Worm (Caenorhabditis elegans) whole organism, late embryonic: Measurements from ENCODE around the gene acd-3.

ENCODE experiments used
- C38D4.7 ChIP-seq: fragments of 200-800 bp; sonication (Bioruptor generic); optimal IDR thresholded peaks from 2 replicates; lab custom pipeline; 2018; ENCODE audit warnings: mild to moderate bottlenecking, missing genetic modification characterization, moderate library complexity, missing compliant biosample characterization
- F13H6.1 ChIP-seq: sonication (generic microtip); optimal IDR thresholded peaks from 2 replicates; lab custom pipeline; 2016; ENCODE audit warnings: missing genetic modification characterization, missing compliant biosample characterization
- K02D7.2 ChIP-seq: sonication (generic microtip); optimal IDR thresholded peaks from 2 replicates; lab custom pipeline; 2017; ENCODE audit warnings: mild to moderate bottlenecking, missing genetic modification characterization, missing compliant biosample characterization
- K09A11.1 ChIP-seq: sonication (generic microtip); optimal IDR thresholded peaks from 2 replicates; lab custom pipeline; 2017; ENCODE audit warnings: antibody characterized with exemption, mild to moderate bottlenecking, missing genetic modification characterization, missing compliant biosample characterization; ENCODE audit not compliant: insufficient read depth
- T23F11.4 ChIP-seq: fragments of 200-800 bp; sonication (Bioruptor generic); optimal IDR thresholded peaks from 2 replicates; lab custom pipeline; 2018; ENCODE audit warnings: mild to moderate bottlenecking, missing genetic modification characterization, missing compliant biosample characterization
- Y22D7AL.16 ChIP-seq: sonication (generic microtip); optimal IDR thresholded peaks from 2 replicates; lab custom pipeline; 2016; ENCODE audit warnings: missing genetic modification characterization, missing compliant biosample characterization
- ceh-18 ChIP-seq: sonication (generic microtip); optimal IDR thresholded peaks from 2 replicates; lab custom pipeline; 2016; ENCODE audit warnings: missing genetic modification characterization, missing compliant biosample characterization
- ceh-2 ChIP-seq: sonication (generic microtip); optimal IDR thresholded peaks from 2 replicates; lab custom pipeline; 2016; ENCODE audit warnings: missing genotype, missing genetic modification characterization, missing compliant biosample characterization
- ceh-30 ChIP-seq: fragments of 150-350 bp; optimal IDR thresholded peaks from 2 replicates; lab custom pipeline; 2014; ENCODE audit warnings: missing biosample characterization, missing genetic modification characterization
- ceh-34 ChIP-seq: sonication (generic microtip); optimal IDR thresholded peaks from 2 replicates; lab custom pipeline; 2016; ENCODE audit warnings: mild to moderate bottlenecking, missing genetic modification characterization, missing compliant biosample characterization
- ceh-48 ChIP-seq: sonication (generic microtip); optimal IDR thresholded peaks from 2 replicates; lab custom pipeline; 2016; ENCODE audit warnings: missing genetic modification characterization, inconsistent platforms, missing compliant biosample characterization
- ceh-6 ChIP-seq: fragments of 200-800 bp; sonication (Bioruptor generic); optimal IDR thresholded peaks from 2 replicates; lab custom pipeline; 2018; ENCODE audit warnings: mild to moderate bottlenecking, missing genetic modification characterization, missing compliant biosample characterization
- ceh-9 ChIP-seq: sonication (generic microtip); optimal IDR thresholded peaks from 2 replicates; lab custom pipeline; 2016; ENCODE audit warnings: mild to moderate bottlenecking, missing genetic modification characterization, inconsistent platforms, missing compliant biosample characterization
- che-1 ChIP-seq: sonication (generic microtip); optimal IDR thresholded peaks from 2 replicates; lab custom pipeline; 2016; ENCODE audit warnings: mild to moderate bottlenecking, missing genetic modification characterization, missing compliant biosample characterization
- dmd-4 ChIP-seq: sonication (generic microtip); optimal IDR thresholded peaks from 2 replicates; lab custom pipeline; 2016; ENCODE audit warnings: borderline replicate concordance, missing genetic modification characterization, missing compliant biosample characterization
- dve-1 ChIP-seq: sonication (generic microtip); optimal IDR thresholded peaks from 2 replicates; lab custom pipeline; 2017; ENCODE audit warnings: antibody characterized with exemption, mild to moderate bottlenecking, missing genetic modification characterization, missing compliant biosample characterization
- ets-4 ChIP-seq: sonication (generic microtip); optimal IDR thresholded peaks from 2 replicates; lab custom pipeline; 2016; ENCODE audit warnings: missing genetic modification characterization, missing compliant biosample characterization
- eyg-1 ChIP-seq: sonication (generic microtip); optimal IDR thresholded peaks from 2 replicates; lab custom pipeline; 2016; ENCODE audit warnings: missing genotype, missing genetic modification characterization, missing compliant biosample characterization
- fkh-6 ChIP-seq: sonication (generic microtip); optimal IDR thresholded peaks from 2 replicates; lab custom pipeline; 2016; ENCODE audit warnings: missing genetic modification characterization, missing compliant biosample characterization
- gmeb-2 ChIP-seq: sonication (generic microtip); optimal IDR thresholded peaks from 2 replicates; lab custom pipeline; 2016; ENCODE audit warnings: missing genetic modification characterization, inconsistent platforms, missing compliant biosample characterization
- hlh-13 ChIP-seq: fragments of 200-800 bp; sonication (Bioruptor generic); optimal IDR thresholded peaks from 2 replicates; lab custom pipeline; 2018; ENCODE audit warnings: mild to moderate bottlenecking, missing genetic modification characterization, missing compliant biosample characterization
- hlh-15 ChIP-seq: sonication (generic microtip); optimal IDR thresholded peaks from 2 replicates; lab custom pipeline; 2016; ENCODE audit warnings: missing genetic modification characterization, missing compliant biosample characterization
- hlh-30 ChIP-seq: sonication (generic microtip); optimal IDR thresholded peaks from 2 replicates; lab custom pipeline; 2017; ENCODE audit warnings: antibody characterized with exemption, missing genetic modification characterization, missing compliant biosample characterization; ENCODE audit not compliant: insufficient read depth
- hlh-8 ChIP-seq: sonication (generic microtip); optimal IDR thresholded peaks from 2 replicates; lab custom pipeline; 2016; ENCODE audit warnings: missing genotype, missing genetic modification characterization, missing compliant biosample characterization
- lim-6 ChIP-seq: sonication (generic microtip); optimal IDR thresholded peaks from 2 replicates; lab custom pipeline; 2016; ENCODE audit warnings: missing genetic modification characterization, missing compliant biosample characterization
- nfya-1 ChIP-seq: sonication (generic microtip); optimal IDR thresholded peaks from 2 replicates; lab custom pipeline; 2017; ENCODE audit warnings: missing genetic modification characterization, mild to moderate bottlenecking, missing compliant biosample characterization, antibody characterized with exemption, moderate library complexity
- nhr-232 ChIP-seq: sonication (generic microtip); optimal IDR thresholded peaks from 2 replicates; lab custom pipeline; 2016; ENCODE audit warnings: missing genetic modification characterization, missing compliant biosample characterization
- pag-3 ChIP-seq: sonication (generic microtip); optimal IDR thresholded peaks from 2 replicates; lab custom pipeline; 2016; ENCODE audit warnings: missing compliant biosample characterization, missing genetic modification characterization, borderline replicate concordance
- pat-9 ChIP-seq: fragments of 200-800 bp; sonication (Bioruptor generic); optimal IDR thresholded peaks from 2 replicates; lab custom pipeline; 2018; ENCODE audit warnings: mild to moderate bottlenecking, missing genetic modification characterization, moderate library complexity, missing compliant biosample characterization
- pax-1 ChIP-seq: fragments of 150-350 bp; optimal IDR thresholded peaks from 2 replicates; lab custom pipeline; 2014; ENCODE audit warnings: missing biosample characterization, missing genetic modification characterization
- pha-2 ChIP-seq: sonication (generic microtip); optimal IDR thresholded peaks from 2 replicates; lab custom pipeline; 2017; ENCODE audit warnings: mild to moderate bottlenecking, missing genetic modification characterization, missing compliant biosample characterization
- pros-1 ChIP-seq: fragments of 150-350 bp; optimal IDR thresholded peaks from 2 replicates; lab custom pipeline; 2014; ENCODE audit warnings: missing biosample characterization, missing genetic modification reagents, missing genetic modification characterization
- rnt-1 ChIP-seq: sonication (generic microtip); optimal IDR thresholded peaks from 2 replicates; lab custom pipeline; 2016; ENCODE audit warnings: missing genetic modification characterization, missing compliant biosample characterization
- sox-2 ChIP-seq: fragments of 200-800 bp; sonication (Bioruptor generic); IDR thresholded peaks from 2 replicates; pipeline ENCODE4 v1.3.6; 2022; ENCODE audit warnings: missing genetic modification reagents, missing genetic modification characterization, missing compliant biosample characterization
- sox-4 ChIP-seq: sonication (generic microtip); optimal IDR thresholded peaks from 2 replicates; lab custom pipeline; 2017; ENCODE audit warnings: mild to moderate bottlenecking, missing genetic modification characterization, inconsistent platforms, missing compliant biosample characterization
- syd-9 ChIP-seq: sonication (generic microtip); optimal IDR thresholded peaks from 2 replicates; lab custom pipeline; 2016; ENCODE audit warnings: mild to moderate bottlenecking, missing genetic modification characterization, moderate library complexity, missing compliant biosample characterization
- unc-3 ChIP-seq, 2 experiments: fragments of 200-800 bp in 1 of 2; sonication (Bioruptor generic) in 1 of 2; sonication (generic microtip) in 1 of 2; conservative IDR thresholded peaks in 1 of 2; optimal IDR thresholded peaks in 1 of 2; 2 replicates each; pipeline versions ENCODE4 v1.3.6 to Lab custom; 2016 to 2022; ENCODE audit warnings: missing compliant biosample characterization in 2 of 2, missing genetic modification characterization in 2 of 2, missing genetic modification reagents in 1 of 2
- unc-55 ChIP-seq: sonication (generic microtip); optimal IDR thresholded peaks from 2 replicates; lab custom pipeline; 2017; ENCODE audit warnings: missing biosample characterization, missing genetic modification reagents, missing genetic modification characterization
- unc-86 ChIP-seq: sonication (generic microtip); optimal IDR thresholded peaks from 2 replicates; lab custom pipeline; 2016; ENCODE audit warnings: missing genetic modification characterization, missing compliant biosample characterization
- zip-5 ChIP-seq: sonication (generic microtip); optimal IDR thresholded peaks from 2 replicates; lab custom pipeline; 2016; ENCODE audit warnings: missing genetic modification characterization, missing compliant biosample characterization
- ztf-16 ChIP-seq: sonication (generic microtip); optimal IDR thresholded peaks from 2 replicates; lab custom pipeline; 2017; ENCODE audit warnings: missing genetic modification characterization, missing compliant biosample characterization

The acd-3 gene

DNA sequence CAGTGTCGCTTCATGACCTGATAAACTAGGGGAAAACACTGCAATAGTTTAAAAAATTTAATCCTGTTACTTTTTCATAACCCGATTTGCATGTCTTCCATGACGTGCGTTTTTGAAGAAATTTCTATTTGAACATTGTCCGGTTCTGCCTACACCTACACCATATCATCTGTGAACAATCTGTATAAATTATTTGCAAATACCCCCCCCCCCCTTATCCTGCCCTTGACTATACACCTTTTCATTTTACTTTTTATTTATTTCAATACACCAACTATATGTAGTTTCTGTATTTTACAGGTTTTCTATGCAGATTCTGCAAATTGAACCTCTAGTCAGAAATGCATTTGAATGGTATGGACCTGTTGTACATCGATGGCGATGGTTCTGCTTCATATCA is 39.1 kb downstream of the acd-3 start, which contains the start of gene daf-6:
Gene daf-6, plus strand, starts transcription at position 301 of the 400 bp plus-strand sequence.
- no peak for TF ChIP-seq gmeb-2 (tag; lab: Kevin White, UChicago)
- no peak for TF ChIP-seq T23F11.4 (GFP tag; lab: Kevin White, UChicago)
- TF ChIP-seq eyg-1 (tag; lab: Kevin White, UChicago), result no peak

DNA sequence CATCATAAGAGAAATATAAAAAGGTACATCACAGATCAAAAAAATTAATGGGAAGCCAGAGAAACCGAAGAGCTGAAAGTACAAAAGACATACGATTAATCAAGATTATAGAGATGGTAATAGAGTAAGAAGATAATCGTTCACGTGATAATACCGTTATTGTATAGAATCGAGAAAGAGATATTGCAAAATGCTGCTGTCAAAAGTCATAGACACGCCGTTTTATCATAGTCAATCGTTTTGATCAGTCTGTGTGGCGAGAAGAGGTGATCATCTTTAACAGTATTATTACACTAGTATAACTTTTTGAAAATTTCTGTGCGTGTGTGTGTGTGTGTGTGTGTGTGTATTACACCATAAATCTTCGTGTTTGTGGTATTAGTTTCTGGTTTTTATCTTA is 45.3 kb downstream of the acd-3 start:
- TF ChIP-seq eyg-1 (tag; lab: Kevin White, UChicago) (no peak), unc-55 (GFP tag; lab: Kevin White, UChicago) (no peak), hlh-13 (no peak), hlh-8 (tag; lab: Kevin White, UChicago) (no peak), fkh-6 (tag; lab: Kevin White, UChicago) (no peak), pax-1 (no peak), syd-9 (tag; lab: Kevin White, UChicago) (no peak), hlh-15 (tag; lab: Kevin White, UChicago) (no peak), lim-6 (no peak), K02D7.2 (tag; lab: Kevin White, UChicago) (no peak), hlh-30 (tag; lab: Kevin White, UChicago) (no peak), ceh-9 (tag; lab: Kevin White, UChicago) (no peak), pat-9 (no peak)

DNA sequence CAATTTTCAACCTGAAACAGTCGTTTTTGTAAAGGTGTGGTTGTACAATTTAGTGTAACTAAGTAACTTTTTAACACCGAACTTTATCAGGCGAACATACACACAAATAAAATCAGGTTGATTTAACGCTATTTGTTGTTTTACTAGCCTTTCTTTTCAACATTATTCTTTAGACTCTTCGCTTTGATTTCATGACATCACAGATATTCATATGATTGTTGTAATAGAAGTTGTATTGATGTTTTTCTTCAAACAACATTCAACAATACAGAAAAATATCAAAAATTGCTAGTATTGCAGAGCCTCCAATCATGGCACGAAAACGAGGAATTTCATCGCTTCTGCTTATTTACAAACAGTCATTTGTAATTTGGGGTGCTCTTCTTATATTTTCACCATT is 45.8 kb downstream of the acd-3 start, which contains the start of gene nac-1:
Gene nac-1, plus strand, starts transcription at position 301 of the 400 bp plus-strand sequence.
- TF ChIP-seq K09A11.1 (tag; lab: Kevin White, UChicago) (no peak), syd-9 (tag; lab: Kevin White, UChicago) (no peak), ceh-30 (tag; lab: Kevin White, UChicago) (no peak), ceh-48 (tag; lab: Kevin White, UChicago) (no peak), C38D4.7 (GFP tag; lab: Kevin White, UChicago) (no peak), pax-1 (no peak), Y22D7AL.16 (tag; lab: Kevin White, UChicago) (no peak), lim-6 (no peak), ceh-18 (no peak), pros-1 (tag; lab: Kevin White, UChicago) (no peak), ceh-34 (tag; lab: Kevin White, UChicago) (no peak), ceh-6 (GFP tag; lab: Kevin White, UChicago) (no peak), zip-5 (tag; lab: Kevin White, UChicago) (no peak), ceh-9 (tag; lab: Kevin White, UChicago) (no peak), ztf-16 (tag; lab: Kevin White, UChicago) (no peak), hlh-13 (no peak)

DNA sequence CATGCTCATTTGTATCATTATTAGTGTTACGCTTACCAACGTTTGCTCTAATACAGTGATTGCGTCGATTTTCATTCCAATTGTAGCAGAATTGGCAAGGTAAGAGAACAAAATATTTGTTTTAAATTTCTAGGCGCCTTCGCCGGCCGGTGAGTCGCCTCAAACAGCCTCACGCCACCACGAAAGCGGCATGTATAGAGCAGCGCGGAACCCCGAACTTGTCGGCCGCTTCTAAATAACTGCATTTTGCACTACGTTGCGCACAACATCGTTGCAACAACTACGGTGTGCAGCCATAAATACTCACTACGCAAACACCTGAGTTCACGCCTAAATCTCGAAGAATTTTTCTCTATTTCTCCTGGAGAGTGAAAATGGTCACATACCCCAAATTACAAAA is 48.1 kb downstream of the acd-3 start:
- no peak for TF ChIP-seq ceh-34 (tag; lab: Kevin White, UChicago)
- TF ChIP-seq ceh-30 (tag; lab: Kevin White, UChicago), result no peak
- TF ChIP-seq ceh-2 (tag; lab: Kevin White, UChicago), result no peak
- TF ChIP-seq dmd-4 (tag; lab: Kevin White, UChicago), result no peak
- no peak for TF ChIP-seq ceh-6 (GFP tag; lab: Kevin White, UChicago)

DNA sequence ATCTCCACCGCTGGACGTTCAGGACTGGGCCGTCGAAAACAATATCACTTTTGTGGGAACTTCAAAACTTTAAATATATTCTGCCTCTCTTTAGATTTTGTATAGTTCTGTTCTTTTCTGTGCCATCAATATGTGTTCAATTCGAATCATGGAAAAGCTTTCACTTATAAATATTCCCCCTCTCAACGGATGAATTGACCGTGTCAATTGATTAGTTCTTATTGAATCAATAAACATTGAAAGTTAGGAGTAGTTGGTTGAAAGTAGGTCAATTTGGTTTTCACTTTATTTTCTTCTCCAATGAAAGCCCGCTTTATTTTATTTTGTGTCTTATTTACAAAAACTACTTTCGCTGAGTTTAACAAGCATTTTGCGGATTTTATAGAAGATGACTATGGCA is 49.1 kb downstream of the acd-3 start, which contains the start of gene lips-8:
Gene lips-8, plus strand, starts transcription at position 301 of the 400 bp plus-strand sequence.
- TF ChIP-seq pha-2 (no peak), rnt-1 (tag; lab: Kevin White, UChicago) (no peak), zip-5 (tag; lab: Kevin White, UChicago) (no peak), dve-1 (tag; lab: Kevin White, UChicago) (no peak), nhr-232 (tag; lab: Kevin White, UChicago) (no peak), F13H6.1 (tag; lab: Kevin White, UChicago) (no peak), unc-86 (tag; lab: Kevin White, UChicago) (no peak), sox-4 (tag; lab: Kevin White, UChicago) (no peak), pag-3 (tag; lab: Kevin White, UChicago) (no peak), nfya-1 (tag; lab: Kevin White, UChicago) (no peak), che-1 (tag; lab: Kevin White, UChicago) (no peak), unc-3 (GFP tag; conservative IDR thresholded peaks at IDR 0.05; lab: Robert Waterston, UW) (no peak), unc-3 (tag; optimal IDR thresholded peaks at IDR 0.05; lab: Kevin White, UChicago) (no peak), ets-4 (tag; lab: Kevin White, UChicago) (no peak), K02D7.2 (tag; lab: Kevin White, UChicago) (no peak), sox-2 (GFP tag; lab: Robert Waterston, UW) (no peak)
